Fruit fly (Drosophila melanogaster): Measurements from ENCODE around the gene Nepl8.

Gene Nepl8

DNA sequence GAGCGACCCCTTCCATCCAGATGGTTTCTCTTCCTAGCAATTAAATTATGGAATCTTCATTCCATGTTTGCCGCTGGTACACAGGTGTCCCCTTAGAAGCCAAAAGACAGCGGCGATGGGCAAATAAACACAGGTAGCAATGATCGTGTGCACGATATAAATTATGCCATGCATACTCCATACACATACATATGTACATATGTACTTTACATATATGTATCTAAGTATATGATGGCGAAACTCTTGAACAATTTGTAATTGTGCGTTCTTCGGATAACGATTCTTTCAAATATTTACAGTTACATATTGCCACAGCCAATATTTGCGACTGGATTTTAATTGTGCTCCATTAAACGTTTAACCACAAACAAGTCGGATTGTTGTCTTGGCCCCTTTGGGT, 11.4 kb upstream of the Nepl8 start (continued):
- TF ChIP-seq bowl (GFP tag; IDR thresholded peaks at IDR 0.05) (no peak), pros (GFP tag; optimal IDR thresholded peaks at IDR 0.05) (no peak), CG17912 (GFP tag; optimal IDR thresholded peaks at IDR 0.05) (no peak), HLHmδ (GFP tag; optimal IDR thresholded peaks at IDR 0.05) (no peak), MBD-R2 (GFP tag; IDR thresholded peaks at IDR 0.05) (no peak), tup (GFP tag; optimal IDR thresholded peaks at IDR 0.05) (no peak), CG10274 (GFP tag; optimal IDR thresholded peaks at IDR 0.05) (no peak), Camta (GFP tag; optimal IDR thresholded peaks at IDR 0.05) (peak; percentile 31), vnd (GFP tag; IDR thresholded peaks at IDR 0.05; ENCODE audit: partially characterized antibody) (no peak), ssp (GFP tag; IDR thresholded peaks at IDR 0.05) (no peak), CG6765 (GFP tag; optimal IDR thresholded peaks at IDR 0.05) (no peak), tin (GFP tag; optimal IDR thresholded peaks at IDR 0.05) (no peak), Awh (GFP tag; IDR thresholded peaks at IDR 0.05) (0 out of 2 replicates have a peak, but pooled peaks have one; percentile 12), CG2712 (tag; optimal IDR thresholded peaks at IDR 0.05) (peak; percentile 35), CG3163 (GFP tag; optimal IDR thresholded peaks at IDR 0.05) (no peak), Dip2 (GFP tag; IDR thresholded peaks at IDR 0.05) (no peak), GATAe (GFP tag; conservative IDR thresholded peaks at IDR 0.05) (no peak), sob (GFP tag; IDR thresholded peaks at IDR 0.05) (no peak), bsh (GFP tag; optimal IDR thresholded peaks at IDR 0.05) (peak in 1 of 2 experiments; percentile 66), Hsf (GFP tag; optimal IDR thresholded peaks at IDR 0.05) (no peak), CG7963 (GFP tag; IDR thresholded peaks at IDR 0.05; ENCODE audit: partially characterized antibody) (no peak), Fer3 (tag; optimal IDR thresholded peaks at IDR 0.05) (peak; percentile 0), NFAT (GFP tag; IDR thresholded peaks at IDR 0.05) (no peak), Nf-YA (GFP tag; IDR thresholded peaks at IDR 0.05) (no peak), Optix (GFP tag; IDR thresholded peaks at IDR 0.05) (no peak), Eip74EF (GFP tag; optimal IDR thresholded peaks at IDR 0.05) (no peak), vvl (GFP tag; IDR thresholded peaks at IDR 0.05) (no peak), CG3847 (GFP tag; IDR thresholded peaks at IDR 0.05) (no peak), stwl (tag; optimal IDR thresholded peaks at IDR 0.05) (no peak), odd (GFP tag; optimal IDR thresholded peaks at IDR 0.05) (no peak), abd-A (tag; optimal IDR thresholded peaks at IDR 0.05) (no peak), CG14050 (GFP tag; IDR thresholded peaks at IDR 0.05) (no peak), CG2120 (GFP tag; optimal IDR thresholded peaks at IDR 0.05) (no peak), pfk (GFP tag; optimal IDR thresholded peaks at IDR 0.05) (no peak), CG4617 (GFP tag; optimal IDR thresholded peaks at IDR 0.05; ENCODE audit: borderline replicate concordance) (no peak), CG8359 (GFP tag; optimal IDR thresholded peaks at IDR 0.05; ENCODE audit: borderline replicate concordance) (peak; percentile 38), CG17186 (GFP tag; optimal IDR thresholded peaks at IDR 0.05) (no peak), HmgD (GFP tag; optimal IDR thresholded peaks at IDR 0.05) (no peak), corto (GFP tag; optimal IDR thresholded peaks at IDR 0.05) (no peak), bigmax (GFP tag; optimal IDR thresholded peaks at IDR 0.05) (no peak), CG13424 (tag; optimal IDR thresholded peaks at IDR 0.05) (peak; percentile 32), sd (tag; optimal IDR thresholded peaks at IDR 0.05) (no peak), CG4820 (GFP tag; optimal IDR thresholded peaks at IDR 0.05) (no peak), CG15269 (tag; optimal IDR thresholded peaks at IDR 0.05) (no peak), Trl (optimal IDR thresholded peaks at IDR 0.05) (no peak), Trl (GFP tag; optimal IDR thresholded peaks at IDR 0.05) (peak; percentile 34), slbo (GFP tag; IDR thresholded peaks at IDR 0.05) (no peak), CG10267 (tag; optimal IDR thresholded peaks at IDR 0.05) (no peak), Fer1 (GFP tag; optimal IDR thresholded peaks at IDR 0.05) (no peak), CG12391 (tag; optimal IDR thresholded peaks at IDR 0.05) (peak; percentile 33), pb (GFP tag; optimal IDR thresholded peaks at IDR 0.05) (no peak)

All from whole organism, embryonic.